Fruit fly (Drosophila melanogaster): ENCODE measurements around the gene CG34348.

The CG34348 gene

dm6 chrX:11374320-11374719, 34.6 kb downstream of the CG34348 start:
- TF ChIP-seq CG9139 (GFP tag; optimal IDR thresholded peaks at IDR 0.05) (no peak), dac (GFP tag; optimal IDR thresholded peaks at IDR 0.05) (no peak), ss (GFP tag; optimal IDR thresholded peaks at IDR 0.05) (no peak), CG8119 (GFP tag; IDR thresholded peaks at IDR 0.05) (no peak), Eip78C (GFP tag) (no peak), lz (GFP tag; optimal IDR thresholded peaks at IDR 0.05) (no peak), Hr38 (GFP tag; optimal IDR thresholded peaks at IDR 0.05) (no peak), Eip75B (GFP tag; optimal IDR thresholded peaks at IDR 0.05) (no peak), CG6854 (GFP tag; optimal IDR thresholded peaks at IDR 0.05) (no peak), cyc (GFP tag; optimal IDR thresholded peaks at IDR 0.05) (no peak), CG11294 (GFP tag; IDR thresholded peaks at IDR 0.05) (no peak), Met (GFP tag; optimal IDR thresholded peaks at IDR 0.05) (no peak), Blimp-1 (GFP tag; optimal IDR thresholded peaks at IDR 0.05) (no peak), Gug (GFP tag; IDR thresholded peaks at IDR 0.05) (no peak)

- TF ChIP-seq acj6 (GFP tag; optimal IDR thresholded peaks at IDR 0.05) (no peak), CG32006 (GFP tag; optimal IDR thresholded peaks at IDR 0.05) (peak; percentile 5), eg (GFP tag; IDR thresholded peaks at IDR 0.05) (0 out of 3 replicates have a peak, but pooled peaks have one; percentile 17), ss (GFP tag; optimal IDR thresholded peaks at IDR 0.05) (peak in 1 of 2 experiments; percentile 7), CG10669 (GFP tag; optimal IDR thresholded peaks at IDR 0.05) (no peak), achi (GFP tag; optimal IDR thresholded peaks at IDR 0.05) (peak; percentile 1), OdsH (GFP tag; optimal IDR thresholded peaks at IDR 0.05) (peak; percentile 8), Ets96B (tag; optimal IDR thresholded peaks at IDR 0.05) (no peak), Ets21C (GFP tag; optimal IDR thresholded peaks at IDR 0.05) (no peak), CG6276 (GFP tag; optimal IDR thresholded peaks at IDR 0.05) (no peak)
Measured at dm6 chrX:11378388-11378787, 38.7 kb downstream of the CG34348 start.

dm6 chrX:11379139-11379538, 39.5 kb downstream of the CG34348 start:
- TF ChIP-seq dsx (GFP tag; optimal IDR thresholded peaks at IDR 0.05; ENCODE audit: poor library complexity, severe bottlenecking) (peak; percentile 21), CG3032 (tag; optimal IDR thresholded peaks at IDR 0.05) (peak; percentile 29), CG34406 (GFP tag; optimal IDR thresholded peaks at IDR 0.05) (peak; percentile 9), ss (GFP tag; optimal IDR thresholded peaks at IDR 0.05) (peak in 1 of 2 experiments; percentile 19), Eip78C (GFP tag) (peak; percentile 73), Sox102F (GFP tag; optimal IDR thresholded peaks at IDR 0.05) (no peak), CG32006 (GFP tag; optimal IDR thresholded peaks at IDR 0.05) (no peak), Ets96B (tag; optimal IDR thresholded peaks at IDR 0.05) (peak; percentile 8), topi (GFP tag; optimal IDR thresholded peaks at IDR 0.05) (peak; percentile 21), CG1621 (tag; optimal IDR thresholded peaks at IDR 0.05) (no peak), CG6854 (GFP tag; optimal IDR thresholded peaks at IDR 0.05) (no peak), CG8119 (GFP tag; IDR thresholded peaks at IDR 0.05) (peak; percentile 38; the same call in 1 of the 3 replicates), cyc (GFP tag; optimal IDR thresholded peaks at IDR 0.05) (peak; percentile 2), CG15336 (GFP tag; IDR thresholded peaks at IDR 0.05) (peak; percentile 33; the same call in 1 of the 2 replicates), Blimp-1 (GFP tag; optimal IDR thresholded peaks at IDR 0.05) (no peak), Met (GFP tag; optimal IDR thresholded peaks at IDR 0.05) (peak; percentile 13), Gug (GFP tag; IDR thresholded peaks at IDR 0.05) (no peak), CG11902 (GFP tag; optimal IDR thresholded peaks at IDR 0.05) (no peak), CG6792 (GFP tag; optimal IDR thresholded peaks at IDR 0.05) (no peak), CG9139 (GFP tag; optimal IDR thresholded peaks at IDR 0.05) (no peak), OdsH (GFP tag; optimal IDR thresholded peaks at IDR 0.05) (peak; percentile 18), CG31627 (GFP tag; optimal IDR thresholded peaks at IDR 0.05) (no peak), CG6163 (GFP tag; IDR thresholded peaks at IDR 0.05) (peak; percentile 34; the same call in 2 of the 3 replicates), Eip75B (GFP tag; optimal IDR thresholded peaks at IDR 0.05) (peak; percentile 21), eg (GFP tag; IDR thresholded peaks at IDR 0.05) (peak; percentile 61; the same call in 2 of the 3 replicates), achi (GFP tag; optimal IDR thresholded peaks at IDR 0.05) (peak; percentile 4), pdm3 (GFP tag; optimal IDR thresholded peaks at IDR 0.05) (peak; percentile 27), esn (GFP tag; optimal IDR thresholded peaks at IDR 0.05) (peak; percentile 26), lz (GFP tag; optimal IDR thresholded peaks at IDR 0.05) (peak; percentile 23), Eip93F (GFP tag; optimal IDR thresholded peaks at IDR 0.05) (no peak), svp (GFP tag) (peak; percentile 58), CG6808 (GFP tag; optimal IDR thresholded peaks at IDR 0.05) (no peak)
